Worm (Caenorhabditis elegans) whole organism, mixed stage, embryonic: Measurements from ENCODE around the gene sri-31.
"Not testable (repeated sequence)": the region's sequence is repeated elsewhere in the genome, so short reads cannot be mapped to it uniquely, and the experiment has no call there.

ENCODE experiments used
- M03D4.4 ChIP-seq: sonication (generic microtip); optimal IDR thresholded peaks from 2 replicates; lab custom pipeline; 2017; ENCODE audit warnings: mild to moderate bottlenecking, missing genetic modification characterization, missing compliant biosample characterization
- blmp-1 ChIP-seq: fragments of 150-350 bp; optimal IDR thresholded peaks from 2 replicates; lab custom pipeline; 2014; ENCODE audit warnings: missing biosample characterization, missing genetic modification characterization
- ceh-43 ChIP-seq: fragments of 200-800 bp; sonication (Bioruptor generic); optimal IDR thresholded peaks from 2 replicates; lab custom pipeline; 2018; ENCODE audit warnings: mild to moderate bottlenecking, missing genetic modification characterization, moderate library complexity, missing compliant biosample characterization
- ceh-83 ChIP-seq: fragments of 200-800 bp; sonication (Bioruptor generic); optimal IDR thresholded peaks from 2 replicates; lab custom pipeline; 2018; ENCODE audit warnings: mild to moderate bottlenecking, missing genetic modification characterization, missing compliant biosample characterization
- ces-1 ChIP-seq: fragments of 150-350 bp; optimal IDR thresholded peaks from 2 replicates; lab custom pipeline; 2014; ENCODE audit warnings: missing biosample characterization, missing genetic modification reagents, missing genetic modification characterization
- cnd-1 ChIP-seq: fragments of 200-800 bp; sonication (Bioruptor generic); optimal IDR thresholded peaks from 2 replicates; lab custom pipeline; 2018; ENCODE audit warnings: mild to moderate bottlenecking, missing genetic modification characterization, missing compliant biosample characterization
- drap-1 ChIP-seq: fragments of 200-800 bp; sonication (Bioruptor generic); optimal IDR thresholded peaks from 3 replicates; lab custom pipeline; 2018; ENCODE audit warnings: mild to moderate bottlenecking, missing genetic modification characterization, missing compliant biosample characterization
- elt-3 ChIP-seq: fragments of 150-350 bp; optimal IDR thresholded peaks from 2 replicates; lab custom pipeline; 2014; ENCODE audit warnings: missing biosample characterization, missing genetic modification characterization
- flh-1 ChIP-seq: fragments of 200-800 bp; sonication (Bioruptor generic); optimal IDR thresholded peaks from 2 replicates; lab custom pipeline; 2018; ENCODE audit warnings: mild to moderate bottlenecking, missing genetic modification characterization, moderate library complexity, missing compliant biosample characterization
- ham-2 ChIP-seq: fragments of 200-800 bp; sonication (Bioruptor generic); optimal IDR thresholded peaks from 2 replicates; lab custom pipeline; 2018; ENCODE audit warnings: mild to moderate bottlenecking, missing genetic modification characterization, missing compliant biosample characterization
- hlh-1 ChIP-seq: fragments of 150-350 bp; optimal IDR thresholded peaks from 2 replicates; lab custom pipeline; 2014; ENCODE audit warnings: missing biosample characterization, missing genetic modification reagents, missing genetic modification characterization
- lin-13 ChIP-seq: fragments of 150-350 bp; optimal IDR thresholded peaks from 2 replicates; lab custom pipeline; 2014; ENCODE audit warnings: missing biosample characterization, missing genetic modification characterization
- lin-32 ChIP-seq: fragments of 200-800 bp; sonication (Bioruptor generic); optimal IDR thresholded peaks from 2 replicates; lab custom pipeline; 2018; ENCODE audit warnings: mild to moderate bottlenecking, missing genetic modification characterization, missing compliant biosample characterization
- mab-5 ChIP-seq: fragments of 150-350 bp; optimal IDR thresholded peaks from 2 replicates; lab custom pipeline; 2014; ENCODE audit warnings: missing biosample characterization, missing genetic modification characterization
- nhr-28 ChIP-seq: fragments of 150-350 bp; optimal IDR thresholded peaks from 2 replicates; lab custom pipeline; 2014; ENCODE audit warnings: missing biosample characterization, missing genetic modification characterization
- nhr-76 ChIP-seq: sonication (generic microtip); optimal IDR thresholded peaks from 2 replicates; lab custom pipeline; 2017; ENCODE audit warnings: missing biosample characterization, missing genetic modification characterization
- pha-4 ChIP-seq: fragments of 150-350 bp; optimal IDR thresholded peaks from 2 replicates; lab custom pipeline; 2018; ENCODE audit warnings: missing biosample characterization, missing genetic modification reagents, missing genetic modification characterization
- snpc-4 ChIP-seq: fragments of 150-350 bp; optimal IDR thresholded peaks from 2 replicates; lab custom pipeline; 2014; ENCODE audit warnings: missing biosample characterization, missing genetic modification characterization
- sptf-1 ChIP-seq: sonication (generic microtip); optimal IDR thresholded peaks from 2 replicates; lab custom pipeline; 2017; ENCODE audit warnings: mild to moderate bottlenecking, missing genetic modification characterization, moderate library complexity, missing compliant biosample characterization
- tbx-8 ChIP-seq: fragments of 200-800 bp; sonication (Bioruptor generic); optimal IDR thresholded peaks from 2 replicates; lab custom pipeline; 2018; ENCODE audit warnings: mild to moderate bottlenecking, missing genetic modification characterization, moderate library complexity, missing compliant biosample characterization
- unc-120 ChIP-seq: sonication (generic microtip); optimal IDR thresholded peaks from 2 replicates; lab custom pipeline; 2017; ENCODE audit warnings: missing genetic modification characterization, missing compliant biosample characterization; ENCODE audit not compliant: poor library complexity, severe bottlenecking
- unc-39 ChIP-seq: fragments of 150-350 bp; optimal IDR thresholded peaks from 2 replicates; lab custom pipeline; 2014; ENCODE audit warnings: missing biosample characterization, missing genetic modification characterization
- unc-62 ChIP-seq: fragments of 150-350 bp; optimal IDR thresholded peaks from 2 replicates; lab custom pipeline; 2014; ENCODE audit warnings: missing biosample characterization, missing genetic modification reagents, missing genetic modification characterization
- zip-8 ChIP-seq: fragments of 150-350 bp; optimal IDR thresholded peaks from 2 replicates; lab custom pipeline; 2014; ENCODE audit warnings: missing biosample characterization, missing genetic modification characterization
- ztf-11 ChIP-seq: fragments of 150-350 bp; optimal IDR thresholded peaks from 2 replicates; lab custom pipeline; 2014; ENCODE audit warnings: missing biosample characterization, missing genetic modification characterization

The sri-31 gene

DNA sequence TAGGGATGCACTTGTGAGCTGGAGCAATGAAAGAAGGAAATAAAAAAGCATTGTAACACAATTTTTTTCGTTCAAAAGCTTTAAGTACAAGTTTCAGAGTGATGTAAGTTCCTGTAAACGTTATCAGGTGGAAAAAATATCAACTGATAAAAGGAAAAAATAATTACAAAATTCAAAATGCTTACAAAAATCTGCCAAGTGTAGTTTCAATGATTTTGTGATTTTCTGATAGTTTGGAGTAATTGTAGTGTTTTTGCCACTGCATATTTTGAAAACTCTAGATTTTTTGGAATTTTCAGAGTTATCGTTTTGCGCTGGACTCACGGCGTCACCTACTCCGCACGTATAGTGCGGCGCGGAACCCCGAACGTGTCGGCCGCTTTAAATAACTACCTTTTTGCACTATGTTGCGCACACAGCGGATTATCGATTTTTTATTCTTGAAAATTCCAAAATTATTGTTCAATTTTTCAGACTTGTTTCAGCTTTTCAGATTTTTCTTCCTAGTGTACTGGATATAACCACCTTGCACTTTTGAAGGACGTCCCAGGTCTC, 27.3 kb upstream of the sri-31 start, which contains the start of gene clec-2:
TSS of gene clec-2 (minus strand) at position 51 of the 555 bp plus-strand sequence.
- no peak for TF ChIP-seq elt-3 (tag; lab: Kevin White, UChicago)
- no peak for TF ChIP-seq drap-1 (GFP tag; lab: Kevin White, UChicago)
- no peak for TF ChIP-seq sptf-1 (tag; lab: Kevin White, UChicago)
- no peak for TF ChIP-seq M03D4.4 (tag; lab: Kevin White, UChicago)
- no peak for TF ChIP-seq flh-1
- TF ChIP-seq hlh-1 (tag; lab: Kevin White, UChicago): no peak
- no peak for TF ChIP-seq ceh-43 (GFP tag; lab: Kevin White, UChicago)
- no peak for TF ChIP-seq nhr-28 (tag; lab: Kevin White, UChicago)
- no peak for TF ChIP-seq ceh-83

DNA sequence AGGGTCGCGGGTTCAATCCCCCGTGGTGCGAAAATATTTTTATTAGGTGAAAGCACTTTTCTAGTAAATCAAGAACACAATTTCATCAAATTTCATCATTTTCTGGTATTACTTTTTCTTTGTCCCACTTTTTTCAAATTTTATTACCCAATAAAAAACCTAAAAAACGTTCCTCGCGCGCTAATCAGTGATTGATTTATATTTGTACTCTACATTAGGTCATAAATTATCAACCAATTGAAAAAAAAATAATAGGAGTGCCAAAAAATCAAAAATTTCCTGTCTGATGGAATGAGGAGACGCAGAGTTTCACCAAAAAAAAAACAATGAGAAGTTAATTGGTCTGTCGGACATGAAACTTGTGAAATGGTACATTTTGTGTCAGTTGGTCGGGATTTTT, 26.1 kb upstream of the sri-31 start:
- TF ChIP-seq ces-1 (GFP tag; lab: Kevin White, UChicago): no peak
- no peak for TF ChIP-seq lin-13 (tag; lab: Kevin White, UChicago)
- no peak for TF ChIP-seq snpc-4 (tag; lab: Kevin White, UChicago)
- no peak for TF ChIP-seq blmp-1 (tag; lab: Kevin White, UChicago)
- no peak for TF ChIP-seq unc-39 (tag; lab: Kevin White, UChicago)
- TF ChIP-seq nhr-76 (tag; lab: Kevin White, UChicago): no peak
- TF ChIP-seq lin-32 (GFP tag; lab: Kevin White, UChicago): no peak
- no peak for TF ChIP-seq elt-3 (tag; lab: Kevin White, UChicago)
- no peak for TF ChIP-seq zip-8 (tag; lab: Kevin White, UChicago)
- TF ChIP-seq tbx-8 (GFP tag; lab: Kevin White, UChicago): no peak
- no peak for TF ChIP-seq hlh-1 (tag; lab: Kevin White, UChicago)
- TF ChIP-seq mab-5 (tag; lab: Kevin White, UChicago): no peak
- no peak for TF ChIP-seq unc-62 (GFP tag; lab: Kevin White, UChicago)
- no peak for TF ChIP-seq nhr-28 (tag; lab: Kevin White, UChicago)
- no peak for TF ChIP-seq ham-2 (GFP tag; lab: Kevin White, UChicago)
- no peak for TF ChIP-seq ztf-11 (tag; lab: Kevin White, UChicago)

DNA sequence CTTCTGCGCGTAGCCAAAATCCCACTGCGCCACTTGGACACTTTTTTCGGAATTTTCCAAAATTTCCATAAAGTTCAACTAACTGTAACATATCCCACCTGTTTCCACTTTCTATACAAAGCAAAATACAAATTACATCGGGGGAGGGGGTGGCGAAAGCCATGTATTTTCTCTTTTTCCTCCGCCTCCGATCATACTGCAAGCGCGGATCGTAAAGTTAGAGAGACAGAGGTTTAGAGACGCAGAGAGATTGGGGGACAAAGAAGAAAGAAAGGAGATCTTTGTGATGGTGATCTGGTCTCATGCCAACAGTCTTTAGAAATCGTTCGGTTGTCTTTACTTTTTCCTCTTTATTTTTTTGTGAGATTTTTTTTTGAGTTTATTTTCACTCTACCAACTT, 22.5 kb upstream of the sri-31 start:
- peak; percentile 43 for TF ChIP-seq ham-2 (GFP tag; lab: Kevin White, UChicago)
- TF ChIP-seq pha-4 (tag; lab: Kevin White, UChicago): no peak
- peak; percentile 23 for TF ChIP-seq blmp-1 (tag; lab: Kevin White, UChicago)
- TF ChIP-seq, all 35 proteins: peak for 2

ce11 chrII:3030416-3030815, 20.4 kb upstream of the sri-31 start:
- TF ChIP-seq blmp-1 (tag; lab: Kevin White, UChicago) (peak; percentile 31), unc-62 (GFP tag; lab: Kevin White, UChicago) (no peak)

DNA sequence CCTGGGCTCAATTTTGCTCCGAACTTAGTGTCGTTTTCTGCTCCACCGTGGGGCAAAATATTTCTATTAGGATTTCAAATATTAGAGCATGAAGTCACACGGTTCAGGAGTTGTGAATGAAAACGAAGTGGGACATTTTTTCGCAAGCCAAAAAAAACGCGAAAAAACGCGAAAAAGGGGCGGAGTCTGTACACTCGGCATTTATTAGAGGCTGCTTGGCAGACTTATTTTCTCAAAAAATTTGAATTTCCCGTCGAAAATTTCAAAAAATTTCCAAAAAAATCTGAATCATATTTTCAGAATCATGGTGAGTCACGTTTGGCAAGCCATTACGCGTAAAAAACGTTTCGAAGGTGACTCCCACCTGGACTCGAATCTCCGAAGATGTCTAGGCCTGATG, 18.3 kb upstream of the sri-31 start, which contains the start of gene B0454.6:
TSS of gene B0454.6 (plus strand) at position 301 of the 400 bp plus-strand sequence.
- not testable (repeated sequence) for TF ChIP-seq lin-32 (GFP tag; lab: Kevin White, UChicago); snpc-4 (tag; lab: Kevin White, UChicago); nhr-28 (tag; lab: Kevin White, UChicago)

DNA sequence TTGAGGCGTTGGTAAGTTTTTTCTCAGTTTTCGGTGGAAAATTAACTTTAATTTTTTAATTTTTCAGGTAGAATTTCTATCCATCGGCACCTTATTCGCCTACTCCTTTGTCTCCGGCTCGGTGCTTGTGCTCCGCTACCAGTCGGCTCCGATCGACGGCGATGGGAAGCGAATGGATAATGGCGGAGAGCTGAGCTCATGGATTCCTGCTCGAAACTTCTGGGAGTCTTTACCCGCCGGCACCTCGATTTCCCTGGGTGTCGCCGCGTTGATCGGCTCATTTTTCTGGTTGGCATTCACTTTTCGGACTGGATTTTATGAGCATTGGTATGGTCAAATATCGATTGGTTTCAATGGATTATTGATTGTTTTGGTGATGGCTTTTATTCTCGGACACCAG, 15.9 kb upstream of the sri-31 start:
- no peak for TF ChIP-seq mab-5 (tag; lab: Kevin White, UChicago)
- no peak for TF ChIP-seq cnd-1 (tag; lab: Kevin White, UChicago)
- TF ChIP-seq unc-62 (GFP tag; lab: Kevin White, UChicago): no peak
- no peak for TF ChIP-seq drap-1 (GFP tag; lab: Kevin White, UChicago)
- no peak for TF ChIP-seq ham-2 (GFP tag; lab: Kevin White, UChicago)
- no peak for TF ChIP-seq sptf-1 (tag; lab: Kevin White, UChicago)
- TF ChIP-seq lin-13 (tag; lab: Kevin White, UChicago): no peak
- no peak for TF ChIP-seq ceh-83
- TF ChIP-seq unc-120 (tag; lab: Kevin White, UChicago): no peak
- TF ChIP-seq nhr-76 (tag; lab: Kevin White, UChicago): no peak
- TF ChIP-seq, all 35 proteins: peak for 0

DNA sequence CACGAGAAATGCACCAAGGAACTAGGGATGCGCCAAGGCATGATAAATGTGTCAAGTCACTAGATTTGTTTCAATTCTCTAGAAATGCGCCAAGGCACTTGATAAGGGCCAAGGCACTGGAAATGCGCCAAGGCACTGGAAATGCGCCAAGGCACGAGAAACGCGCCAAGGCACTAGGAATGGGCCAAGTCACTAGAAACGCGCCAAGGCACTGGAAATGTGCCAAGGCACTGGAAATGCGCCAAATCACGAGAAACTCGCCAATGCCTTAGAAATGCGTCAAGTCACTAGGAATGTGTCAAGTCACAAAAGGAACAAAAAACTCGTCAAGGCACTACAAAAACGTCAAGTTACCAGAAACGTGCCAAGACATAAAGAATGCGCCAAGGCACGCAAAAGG, 14.5 kb upstream of the sri-31 start:
- TF ChIP-seq pha-4 (tag; lab: Kevin White, UChicago): no peak
- TF ChIP-seq, all 35 proteins: peak for 0
